Worm (Caenorhabditis elegans): ENCODE results near the gene fbxa-82.

DNA sequence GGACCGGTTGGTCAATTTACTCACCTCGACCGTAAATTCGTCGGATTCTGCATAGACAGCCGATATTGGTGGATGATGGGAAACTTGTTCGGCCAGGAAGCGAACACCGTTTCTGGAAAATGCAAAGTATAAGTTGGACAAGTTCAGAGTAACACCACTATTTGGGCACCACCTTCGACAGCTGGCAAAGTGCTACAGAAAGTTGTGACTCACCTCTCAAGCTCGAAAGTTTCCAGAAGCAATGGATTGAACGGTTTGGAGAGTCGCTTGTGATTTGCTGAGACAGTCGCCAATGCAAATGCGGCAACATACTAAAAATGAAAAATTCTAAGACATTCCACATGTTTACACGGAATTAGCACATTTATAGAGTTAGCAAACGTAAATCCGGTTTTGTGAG lies 39.0 kb downstream of the fbxa-82 start:
- TF ChIP-seq sea-1 (GFP tag; conservative IDR thresholded peaks at IDR 0.05) (no peak), ama-1 (optimal IDR thresholded peaks at IDR 0.05) (no peak), ceh-36 (tag; optimal IDR thresholded peaks at IDR 0.05) (no peak), flt-1 (GFP tag; IDR thresholded peaks at IDR 0.05) (no peak), pes-1 (GFP tag; IDR thresholded peaks at IDR 0.05) (no peak), ets-7 (tag; optimal IDR thresholded peaks at IDR 0.05) (no peak), hmg-4 (GFP tag; optimal IDR thresholded peaks at IDR 0.05) (no peak), aly-1 (tag; optimal IDR thresholded peaks at IDR 0.05) (no peak)

All from whole organism, early embryonic.